Worm (Caenorhabditis elegans): ENCODE data around the gene F22B3.5.

DNA sequence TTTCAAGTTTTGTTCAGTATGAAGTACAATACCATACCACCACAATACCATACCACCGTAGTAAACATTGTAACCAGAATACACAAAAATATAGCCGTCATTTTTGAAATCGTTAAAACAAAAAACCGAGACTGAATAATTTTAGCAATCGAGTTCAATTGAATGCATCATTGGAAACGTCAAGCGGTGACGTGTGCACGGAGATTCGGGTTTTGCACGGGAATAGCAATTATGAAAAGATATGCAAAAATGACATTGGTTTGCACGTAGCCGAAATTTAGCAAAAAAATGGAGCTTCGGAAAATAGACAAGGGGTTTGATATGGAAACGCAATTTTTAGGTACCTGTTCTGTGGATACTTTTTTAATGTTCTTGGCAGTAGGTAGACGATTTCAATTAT is 1.7 kb downstream of the F22B3.5 start, which contains the start of gene F22B3.10:
- TF ChIP-seq C08G9.2 (tag; optimal IDR thresholded peaks at IDR 0.05) (no peak), dve-1 (tag; optimal IDR thresholded peaks at IDR 0.05) (no peak)

All from whole organism, late embryonic.